Worm (Caenorhabditis elegans) whole organism, L3 larva: ENCODE results near the gene ife-1.

Source experiments
- ama-1 ChIP-seq: fragments of 150-350 bp; optimal IDR thresholded peaks from 2 replicates; lab custom pipeline; 2018
- egl-27 ChIP-seq: sonication (generic microtip); optimal IDR thresholded peaks from 4 replicates; lab custom pipeline; 2017; ENCODE audit warnings: missing biosample characterization, missing genetic modification reagents, missing genetic modification characterization
- egl-5 ChIP-seq: fragments of 150-350 bp; optimal IDR thresholded peaks from 2 replicates; lab custom pipeline; 2017; ENCODE audit warnings: missing biosample characterization, missing genetic modification reagents, missing genetic modification characterization, inconsistent platforms
- fkh-10 ChIP-seq: sonication (generic microtip); optimal IDR thresholded peaks from 2 replicates; lab custom pipeline; 2017; ENCODE audit warnings: missing biosample characterization, missing genetic modification reagents, missing genetic modification characterization
- lin-15B ChIP-seq: fragments of 150-350 bp; optimal IDR thresholded peaks from 2 replicates; lab custom pipeline; 2014; ENCODE audit warnings: missing biosample characterization, missing genetic modification characterization
- nhr-76 ChIP-seq: fragments of 150-350 bp; sonication (generic microtip); optimal IDR thresholded peaks from 5 replicates; lab custom pipeline; 2014; ENCODE audit warnings: missing biosample characterization, missing genetic modification characterization
- nhr-77 ChIP-seq: fragments of 150-350 bp; optimal IDR thresholded peaks from 2 replicates; lab custom pipeline; 2014; ENCODE audit warnings: missing biosample characterization, missing genetic modification characterization
- snpc-4 ChIP-seq: fragments of 150-350 bp; optimal IDR thresholded peaks from 2 replicates; lab custom pipeline; 2014; ENCODE audit warnings: missing biosample characterization, missing genetic modification characterization
- unc-39 ChIP-seq: sonication (generic microtip); optimal IDR thresholded peaks from 4 replicates; lab custom pipeline; 2017; ENCODE audit warnings: missing biosample characterization, missing genetic modification characterization
- unc-62 ChIP-seq: fragments of 150-350 bp; sonication (generic microtip); optimal IDR thresholded peaks from 4 replicates; lab custom pipeline; 2014; ENCODE audit warnings: missing biosample characterization, missing genetic modification reagents, missing genetic modification characterization
- zag-1 ChIP-seq: fragments of 150-350 bp; optimal IDR thresholded peaks from 2 replicates; lab custom pipeline; 2014; ENCODE audit warnings: missing biosample characterization, missing genetic modification characterization

DNA sequence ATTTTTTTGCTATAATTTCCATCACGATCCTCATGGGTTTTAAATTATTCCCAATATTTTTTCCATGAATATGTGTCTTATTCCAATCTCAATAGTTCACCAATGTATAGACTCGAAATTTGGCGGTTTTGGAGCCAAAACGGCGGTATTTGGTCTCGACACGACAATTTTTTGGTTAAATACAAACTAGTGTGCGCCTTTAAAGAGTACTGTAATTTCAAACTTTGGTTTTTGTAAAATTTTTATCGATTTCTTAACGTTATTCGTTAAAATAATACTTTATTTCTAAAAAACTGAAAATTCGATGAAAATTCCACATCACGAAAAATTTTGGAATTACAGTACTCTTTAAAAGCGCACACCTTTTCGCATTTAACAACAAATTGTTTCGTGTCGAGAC, 28.6 kb upstream of the ife-1 start:
- TF ChIP-seq nhr-77 (tag; lab: Kevin White, UChicago), result no peak
- TF ChIP-seq ama-1 (lab: Kevin White, UChicago), result no peak
- TF ChIP-seq unc-39 (tag; lab: Kevin White, UChicago), result no peak
- TF ChIP-seq egl-5 (tag; lab: Kevin White, UChicago), result no peak
- TF ChIP-seq lin-15B (tag; lab: Kevin White, UChicago), result no peak
- TF ChIP-seq fkh-10 (GFP tag; lab: Kevin White, UChicago), result no peak
- TF ChIP-seq zag-1 (tag; lab: Kevin White, UChicago), result no peak
- TF ChIP-seq nhr-76 (tag; lab: Kevin White, UChicago), result no peak
- TF ChIP-seq egl-27 (tag; lab: Kevin White, UChicago), result no peak
- TF ChIP-seq unc-62 (GFP tag; lab: Kevin White, UChicago), result no peak
- no peak for TF ChIP-seq snpc-4
